Fruit fly (Drosophila melanogaster): Measurements from ENCODE around the gene CG13457.

- TF ChIP-seq Sp1 (GFP tag; optimal IDR thresholded peaks at IDR 0.05) (no peak), Hr78 (GFP tag; optimal IDR thresholded peaks at IDR 0.05) (no peak), Hr83 (GFP tag; optimal IDR thresholded peaks at IDR 0.05; ENCODE audit: poor library complexity, severe bottlenecking) (no peak), Vsx2 (GFP tag; optimal IDR thresholded peaks at IDR 0.05; ENCODE audit: partially characterized antibody) (no peak), Jra (GFP tag; optimal IDR thresholded peaks at IDR 0.05) (no peak), GATAd (GFP tag; optimal IDR thresholded peaks at IDR 0.05) (no peak), h (GFP tag; optimal IDR thresholded peaks at IDR 0.05) (no peak), br (GFP tag; optimal IDR thresholded peaks at IDR 0.05) (no peak), jim (GFP tag; optimal IDR thresholded peaks at IDR 0.05) (no peak), psq (GFP tag; optimal IDR thresholded peaks at IDR 0.05) (no peak), Hnf4 (GFP tag; optimal IDR thresholded peaks at IDR 0.05) (no peak), pan (optimal IDR thresholded peaks at IDR 0.05) (no peak), HLH106 (tag; optimal IDR thresholded peaks at IDR 0.05) (no peak), Abd-B (GFP tag; optimal IDR thresholded peaks at IDR 0.05) (no peak)
These were observed 14.6 kb downstream of the CG13457 start, which contains the start of gene Cep135 for dm6 chr3L:15116536-15116935.
